Worm (Caenorhabditis elegans) whole organism, L4 larva: ENCODE results near the gene R10E4.3.

Experiments
- D1046.2 ChIP-seq: fragments of 200-800 bp; sonication (Bioruptor generic); IDR thresholded peaks from 2 replicates; pipeline ENCODE4 v1.3.6; 2022; ENCODE audit warnings: missing genetic modification characterization, missing compliant biosample characterization
- F10B5.3 ChIP-seq: sonication (generic microtip); optimal IDR thresholded peaks from 2 replicates; lab custom pipeline; 2016; ENCODE audit warnings: mild to moderate bottlenecking, missing genetic modification characterization, missing compliant biosample characterization
- F44E2.7 ChIP-seq: fragments of 200-800 bp; sonication (Bioruptor generic); IDR thresholded peaks from 2 replicates; pipeline ENCODE4 v2.1.2; 2022; ENCODE audit warnings: missing genetic modification characterization, missing compliant biosample characterization
- F49E8.2 ChIP-seq: sonication (generic microtip); optimal IDR thresholded peaks from 2 replicates; lab custom pipeline; 2016; ENCODE audit warnings: missing compliant biosample characterization, mild to moderate bottlenecking, missing genetic modification characterization, borderline replicate concordance
- R02D3.7 ChIP-seq: fragments of 150-350 bp; sonication (generic microtip); optimal IDR thresholded peaks from 3 replicates; lab custom pipeline; 2014; ENCODE audit warnings: missing biosample characterization, missing genetic modification characterization
- T20F7.1 ChIP-seq: fragments of 200-800 bp; sonication (Bioruptor generic); optimal IDR thresholded peaks from 2 replicates; lab custom pipeline; 2018; ENCODE audit warnings: mild to moderate bottlenecking, missing genetic modification characterization, missing compliant biosample characterization
- Y105C5A.15 ChIP-seq: fragments of 200-800 bp; sonication (Bioruptor generic); IDR thresholded peaks from 2 replicates; pipeline ENCODE4 v1.3.6; 2022; ENCODE audit warnings: missing genetic modification characterization, missing compliant biosample characterization
- Y48G9A.11 ChIP-seq: fragments of 200-800 bp; sonication (Bioruptor generic); IDR thresholded peaks from 2 replicates; pipeline ENCODE4 v1.3.6; 2022; ENCODE audit warnings: missing genetic modification reagents, missing genetic modification characterization, missing compliant biosample characterization
- ZK546.5 ChIP-seq, 2 experiments: sonication (generic microtip); optimal IDR thresholded peaks; 2 replicates each; lab custom pipeline; 2017; ENCODE audit warnings: missing biosample characterization in 2 of 2, missing genetic modification characterization in 2 of 2
- aha-1 ChIP-seq: fragments of 150-350 bp; peaks from one replicate; lab custom pipeline; 2014; ENCODE audit warnings: missing biosample characterization, missing genetic modification characterization
- aly-2 ChIP-seq: sonication (generic microtip); optimal IDR thresholded peaks from 2 replicates; lab custom pipeline; 2018; ENCODE audit warnings: missing biosample characterization, missing genetic modification characterization
- ama-1 ChIP-seq: fragments of 150-350 bp; optimal IDR thresholded peaks from 2 replicates; lab custom pipeline; 2014; ENCODE audit warnings: inconsistent platforms, mixed read lengths
- ceh-20 ChIP-seq: fragments of 200-800 bp; sonication (Bioruptor generic); IDR thresholded peaks from 2 replicates; pipeline ENCODE4 v1.3.6; 2022; ENCODE audit warnings: missing genetic modification reagents, missing genetic modification characterization, missing compliant biosample characterization
- ceh-28 ChIP-seq: fragments of 150-350 bp; optimal IDR thresholded peaks from 2 replicates; lab custom pipeline; 2014; ENCODE audit warnings: missing biosample characterization, missing genetic modification reagents, missing genetic modification characterization
- daf-16 ChIP-seq, 3 experiments: sonication (generic microtip); optimal IDR thresholded peaks; 2 replicates each; lab custom pipeline; 2016 to 2017; ENCODE audit warnings: missing genetic modification characterization in 3 of 3, missing genetic modification reagents in 3 of 3, mild to moderate bottlenecking in 2 of 3, missing compliant biosample characterization in 2 of 3, missing biosample characterization in 1 of 3, moderate library complexity in 1 of 3
- dmd-8 ChIP-seq: fragments of 200-800 bp; sonication (Bioruptor generic); IDR thresholded peaks from 2 replicates; pipeline ENCODE4 v1.3.6; 2022; ENCODE audit warnings: missing genetic modification characterization, missing compliant biosample characterization
- dpl-1 ChIP-seq: fragments of 150-350 bp; optimal IDR thresholded peaks from 2 replicates; lab custom pipeline; 2014; ENCODE audit warnings: missing biosample characterization, missing genetic modification reagents, missing genetic modification characterization
- duxl-1 ChIP-seq: sonication (generic microtip); optimal IDR thresholded peaks from 2 replicates; lab custom pipeline; 2016; ENCODE audit warnings: mild to moderate bottlenecking, missing genetic modification characterization, moderate library complexity, missing compliant biosample characterization; ENCODE audit not compliant: poor library complexity
- dve-1 ChIP-seq: sonication (generic microtip); optimal IDR thresholded peaks from 2 replicates; lab custom pipeline; 2017; ENCODE audit warnings: antibody characterized with exemption, mild to moderate bottlenecking, missing genetic modification characterization, missing compliant biosample characterization; ENCODE audit not compliant: insufficient read depth
- egl-27 ChIP-seq: sonication (generic microtip); optimal IDR thresholded peaks from 3 replicates; lab custom pipeline; 2017; ENCODE audit warnings: missing biosample characterization, missing genetic modification reagents, missing genetic modification characterization
- fos-1 ChIP-seq: fragments of 150-350 bp; optimal IDR thresholded peaks from 2 replicates; lab custom pipeline; 2014; ENCODE audit warnings: missing biosample characterization, missing genetic modification characterization
- gei-8 ChIP-seq: fragments of 200-800 bp; sonication (Bioruptor generic); optimal IDR thresholded peaks from 2 replicates; lab custom pipeline; 2018; ENCODE audit warnings: mild to moderate bottlenecking, missing genetic modification characterization, missing compliant biosample characterization
- hif-1 ChIP-seq, 2 experiments: sonication (generic microtip); optimal IDR thresholded peaks; 2 replicates each; lab custom pipeline; 2016 to 2017; ENCODE audit warnings: missing compliant biosample characterization in 2 of 2, missing genetic modification characterization in 2 of 2, missing genetic modification reagents in 2 of 2, missing genotype in 2 of 2, mild to moderate bottlenecking in 1 of 2
- hmg-1.1 ChIP-seq: fragments of 200-800 bp; sonication (Bioruptor generic); IDR thresholded peaks from 2 replicates; pipeline ENCODE4 v1.3.6; 2022; ENCODE audit warnings: missing genetic modification reagents, missing genetic modification characterization, missing compliant biosample characterization
- jun-1 ChIP-seq: fragments of 150-350 bp; optimal IDR thresholded peaks from 2 replicates; lab custom pipeline; 2014; ENCODE audit warnings: missing biosample characterization, missing genetic modification reagents, missing genetic modification characterization
- lin-13 ChIP-seq: fragments of 150-350 bp; optimal IDR thresholded peaks from 2 replicates; lab custom pipeline; 2014; ENCODE audit warnings: missing biosample characterization, missing genetic modification reagents, missing genetic modification characterization
- lin-15B ChIP-seq: fragments of 150-350 bp; sonication (generic microtip); optimal IDR thresholded peaks from 3 replicates; lab custom pipeline; 2014; ENCODE audit warnings: missing biosample characterization, missing genetic modification characterization
- lsy-2 ChIP-seq, 2 experiments: fragments of 150-350 bp in 1 of 2; sonication (generic microtip) in 1 of 2; optimal IDR thresholded peaks; 2 replicates each; lab custom pipeline; 2014 to 2017; ENCODE audit warnings: missing biosample characterization in 2 of 2, missing genetic modification characterization in 2 of 2
- madf-5 ChIP-seq, 2 experiments: fragments of 200-800 bp; sonication (Bioruptor generic); IDR thresholded peaks; 2 replicates each; pipeline ENCODE4 v1.3.6; 2022; ENCODE audit warnings: missing compliant biosample characterization in 2 of 2, missing genetic modification characterization in 2 of 2
- madf-9 ChIP-seq: fragments of 200-800 bp; sonication (Bioruptor generic); conservative IDR thresholded peaks from 2 replicates; pipeline ENCODE4 v1.3.6; 2022; ENCODE audit warnings: missing genetic modification reagents, missing genetic modification characterization, missing compliant biosample characterization
- mdl-1 ChIP-seq, 2 experiments: fragments of 150-350 bp in 1 of 2; sonication (generic microtip) in 1 of 2; optimal IDR thresholded peaks; 2 replicates each; lab custom pipeline; 2014 to 2017; ENCODE audit warnings: missing biosample characterization in 2 of 2, missing genetic modification characterization in 2 of 2
- mes-2 ChIP-seq: sonication (generic microtip); optimal IDR thresholded peaks from 2 replicates; lab custom pipeline; 2016; ENCODE audit warnings: missing genotype, mild to moderate bottlenecking, missing genetic modification characterization, missing compliant biosample characterization; ENCODE audit not compliant: poor library complexity, severe bottlenecking
- mxl-3 ChIP-seq: fragments of 200-800 bp; sonication (Bioruptor generic); optimal IDR thresholded peaks from 2 replicates; lab custom pipeline; 2018; ENCODE audit warnings: mild to moderate bottlenecking, missing genetic modification characterization, missing compliant biosample characterization
- nhr-10 ChIP-seq: fragments of 150-350 bp; optimal IDR thresholded peaks from 2 replicates; lab custom pipeline; 2014; ENCODE audit warnings: missing biosample characterization, missing genetic modification characterization
- nhr-102 ChIP-seq: sonication (generic microtip); optimal IDR thresholded peaks from 2 replicates; lab custom pipeline; 2016; ENCODE audit warnings: mild to moderate bottlenecking, missing genetic modification characterization, moderate library complexity, missing compliant biosample characterization
- nhr-111 ChIP-seq: fragments of 200-800 bp; sonication (Bioruptor generic); optimal IDR thresholded peaks from 2 replicates; lab custom pipeline; 2018; ENCODE audit warnings: mild to moderate bottlenecking, missing genetic modification characterization, missing compliant biosample characterization
- nhr-28 ChIP-seq: fragments of 150-350 bp; optimal IDR thresholded peaks from 2 replicates; lab custom pipeline; 2014; ENCODE audit warnings: missing biosample characterization, missing genetic modification characterization
- nhr-42 ChIP-seq: fragments of 200-800 bp; sonication (Bioruptor generic); IDR thresholded peaks from 2 replicates; pipeline ENCODE4 v1.3.6; 2022; ENCODE audit warnings: missing genetic modification characterization, missing compliant biosample characterization
- nhr-48 ChIP-seq: sonication (generic microtip); optimal IDR thresholded peaks from 2 replicates; lab custom pipeline; 2016; ENCODE audit warnings: mild to moderate bottlenecking, missing genetic modification characterization, missing compliant biosample characterization
- nhr-77 ChIP-seq: fragments of 150-350 bp; optimal IDR thresholded peaks from 2 replicates; lab custom pipeline; 2014; ENCODE audit warnings: missing biosample characterization, missing genetic modification characterization
- pqm-1 ChIP-seq: sonication (generic microtip); optimal IDR thresholded peaks from 2 replicates; lab custom pipeline; 2017; ENCODE audit warnings: missing biosample characterization, missing genetic modification characterization
- rbr-2 ChIP-seq: sonication (generic microtip); optimal IDR thresholded peaks from 2 replicates; lab custom pipeline; 2016; ENCODE audit warnings: missing genotype, missing genetic modification characterization, missing compliant biosample characterization
- sdz-12 ChIP-seq: fragments of 200-800 bp; sonication (Bioruptor generic); optimal IDR thresholded peaks from 2 replicates; lab custom pipeline; 2018; ENCODE audit warnings: mild to moderate bottlenecking, missing genetic modification characterization, missing compliant biosample characterization
- snpc-4 ChIP-seq: fragments of 150-350 bp; optimal IDR thresholded peaks from 2 replicates; lab custom pipeline; 2014; ENCODE audit warnings: missing biosample characterization, missing genetic modification characterization
- spr-1 ChIP-seq: sonication (generic microtip); optimal IDR thresholded peaks from 2 replicates; lab custom pipeline; 2016; ENCODE audit warnings: mild to moderate bottlenecking, missing genetic modification characterization, missing compliant biosample characterization
- vab-7 ChIP-seq: fragments of 200-800 bp; sonication (Bioruptor generic); IDR thresholded peaks from 2 replicates; pipeline ENCODE4 v1.3.6; 2022; ENCODE audit warnings: missing genetic modification reagents, missing genetic modification characterization, missing compliant biosample characterization
- zag-1 ChIP-seq: fragments of 150-350 bp; optimal IDR thresholded peaks from 2 replicates; lab custom pipeline; 2014; ENCODE audit warnings: missing biosample characterization, missing genetic modification characterization
- zip-11 ChIP-seq: fragments of 200-800 bp; sonication (Bioruptor generic); IDR thresholded peaks from 2 replicates; pipeline ENCODE4 v1.3.6; 2022; ENCODE audit warnings: missing genetic modification characterization, missing compliant biosample characterization
- zip-2 ChIP-seq: fragments of 150-350 bp; optimal IDR thresholded peaks from 2 replicates; lab custom pipeline; 2014; ENCODE audit warnings: missing biosample characterization, missing genetic modification characterization
- ztf-7 ChIP-seq: fragments of 150-350 bp; optimal IDR thresholded peaks from 2 replicates; lab custom pipeline; 2014; ENCODE audit warnings: missing biosample characterization, missing genetic modification characterization

Gene R10E4.3

ce11 chrIII:4313061-4313962 lies 26.0 kb upstream of the R10E4.3 start, which contains the start of the genes evl-14 and dcn-1 (continued):
- no peak for TF ChIP-seq jun-1 (tag; lab: Kevin White, UChicago)
- no peak for TF ChIP-seq Y48G9A.11 (GFP tag; lab: Robert Waterston, UW)
- no peak for TF ChIP-seq sdz-12
- TF ChIP-seq nhr-48 (tag; lab: Kevin White, UChicago), result no peak
- TF ChIP-seq fos-1 (tag; lab: Kevin White, UChicago), result no peak
- no peak for TF ChIP-seq nhr-42 (GFP tag; lab: Robert Waterston, UW)
- no peak for TF ChIP-seq gei-8 (GFP tag; lab: Kevin White, UChicago)
- TF ChIP-seq aly-2 (tag; lab: Kevin White, UChicago), result no peak
- TF ChIP-seq nhr-77 (tag; lab: Kevin White, UChicago), result peak; percentile 44
- TF ChIP-seq zip-11, result no peak
- TF ChIP-seq ceh-20, result no peak
- no peak for TF ChIP-seq madf-5 (GFP tag; IDR thresholded peaks at IDR 0.05; lab: Robert Waterston, UW)
- TF ChIP-seq duxl-1 (tag; lab: Kevin White, UChicago), result no peak
- TF ChIP-seq zag-1 (tag; lab: Kevin White, UChicago), result no peak
- TF ChIP-seq pqm-1 (tag; lab: Kevin White, UChicago), result no peak
- TF ChIP-seq ama-1, result no peak
- peak; percentile 73 for TF ChIP-seq aha-1 (tag; lab: Kevin White, UChicago)
- TF ChIP-seq snpc-4 (tag; lab: Kevin White, UChicago), result no peak
- TF ChIP-seq egl-27 (tag; lab: Kevin White, UChicago), result no peak
- TF ChIP-seq hif-1 (tag; optimal IDR thresholded peaks at IDR 0.05; lab: Kevin White, UChicago), result no peak
- TF ChIP-seq lin-15B, result no peak
- no peak for TF ChIP-seq nhr-111 (GFP tag; lab: Kevin White, UChicago)
- no peak for TF ChIP-seq madf-9 (GFP tag; lab: Robert Waterston, UW)
- TF ChIP-seq dpl-1 (GFP tag; lab: Kevin White, UChicago), result peak; percentile 75
- no peak for TF ChIP-seq Y105C5A.15 (GFP tag; lab: Robert Waterston, UW)
- no peak for TF ChIP-seq mes-2 (tag; lab: Kevin White, UChicago)
- peak; percentile 21 for TF ChIP-seq rbr-2
- no peak for TF ChIP-seq vab-7 (GFP tag; lab: Robert Waterston, UW)
- TF ChIP-seq dve-1 (tag; lab: Kevin White, UChicago), result peak; percentile 92
- no peak for TF ChIP-seq ZK546.5 (tag; optimal IDR thresholded peaks at IDR 0.05; lab: Kevin White, UChicago)
- TF ChIP-seq nhr-102 (tag; lab: Kevin White, UChicago), result no peak
- no peak for TF ChIP-seq R02D3.7 (tag; lab: Kevin White, UChicago)
- peak; percentile 69 for TF ChIP-seq nhr-28 (tag; lab: Kevin White, UChicago)
- no peak for TF ChIP-seq F49E8.2 (tag; lab: Kevin White, UChicago)
- TF ChIP-seq ceh-28 (tag; lab: Kevin White, UChicago), result peak; percentile 3
- TF ChIP-seq T20F7.1 (GFP tag; lab: Kevin White, UChicago), result peak; percentile 98
- no peak for TF ChIP-seq ztf-7 (tag; lab: Kevin White, UChicago)
- peak; percentile 12 to 92 for TF ChIP-seq lsy-2 (tag; optimal IDR thresholded peaks at IDR 0.05; lab: Kevin White, UChicago)
- TF ChIP-seq dmd-8 (GFP tag; lab: Robert Waterston, UW), result no peak
- TF ChIP-seq hmg-1.1 (GFP tag; lab: Robert Waterston, UW), result no peak
- TF ChIP-seq F44E2.7, result no peak
- TF ChIP-seq F10B5.3 (tag; lab: Kevin White, UChicago), result no peak
- no peak for TF ChIP-seq D1046.2
- TF ChIP-seq mdl-1 (tag; optimal IDR thresholded peaks at IDR 0.05; lab: Kevin White, UChicago), result peak; percentile 57 to 85
- TF ChIP-seq mxl-3 (GFP tag; lab: Kevin White, UChicago), result no peak
- no peak for TF ChIP-seq zip-2 (tag; lab: Kevin White, UChicago)
- no peak for TF ChIP-seq nhr-10 (tag; lab: Kevin White, UChicago)
- TF ChIP-seq spr-1 (tag; lab: Kevin White, UChicago), result no peak
- peak; percentile 40 for TF ChIP-seq lin-13
- TF ChIP-seq daf-16 (GFP tag; optimal IDR thresholded peaks at IDR 0.05; lab: Kevin White, UChicago), result no peak
- peak; percentile 71 for TF ChIP-seq daf-16 (tag; optimal IDR thresholded peaks at IDR 0.05; lab: Kevin White, UChicago)
